Worm (Caenorhabditis elegans) whole organism, young adult: ENCODE data around the gene nuaf-3.

Experiments
- B0261.1 ChIP-seq: sonication (generic microtip); optimal IDR thresholded peaks from 2 replicates; lab custom pipeline; 2016; ENCODE audit warnings: mild to moderate bottlenecking, missing genetic modification characterization, moderate library complexity, missing compliant biosample characterization
- F39B2.1 ChIP-seq: fragments of 200-800 bp; sonication (Bioruptor generic); IDR thresholded peaks from 2 replicates; pipeline ENCODE4 v1.3.6; 2022; ENCODE audit warnings: missing genetic modification reagents, missing genetic modification characterization, missing compliant biosample characterization
- F57A8.1 ChIP-seq: fragments of 200-800 bp; sonication (Bioruptor generic); optimal IDR thresholded peaks from 2 replicates; lab custom pipeline; 2018; ENCODE audit warnings: mild to moderate bottlenecking, missing genetic modification characterization, moderate library complexity, missing compliant biosample characterization
- ZK185.1 ChIP-seq: sonication (generic microtip); optimal IDR thresholded peaks from 2 replicates; lab custom pipeline; 2016; ENCODE audit warnings: mild to moderate bottlenecking, missing genetic modification characterization, missing compliant biosample characterization; ENCODE audit not compliant: poor library complexity, severe bottlenecking
- ama-1 ChIP-seq, 3 experiments: fragments of 150-350 bp in 1 of 3; sonication (generic microtip) in 2 of 3; optimal IDR thresholded peaks; 2 replicates each; lab custom pipeline; 2014 to 2018; ENCODE audit warnings: missing biosample characterization in 2 of 3, missing genetic modification characterization in 2 of 3, missing genetic modification reagents in 2 of 3
- aptf-3 ChIP-seq: fragments of 200-800 bp; sonication (Bioruptor generic); IDR thresholded peaks from 2 replicates; pipeline ENCODE4 v1.3.6; 2022; ENCODE audit warnings: missing genetic modification characterization, missing compliant biosample characterization
- ets-4 ChIP-seq: fragments of 200-800 bp; sonication (Bioruptor generic); optimal IDR thresholded peaks from 2 replicates; lab custom pipeline; 2018; ENCODE audit warnings: mild to moderate bottlenecking, missing genetic modification characterization, missing compliant biosample characterization
- him-1 ChIP-seq: sonication (generic microtip); optimal IDR thresholded peaks from 2 replicates; lab custom pipeline; 2016; ENCODE audit warnings: missing genotype, missing genetic modification reagents, missing genetic modification characterization, missing compliant biosample characterization
- nfyb-1 ChIP-seq: fragments of 200-800 bp; sonication (Bioruptor generic); IDR thresholded peaks from 2 replicates; pipeline ENCODE4 v1.3.6; 2022; ENCODE audit warnings: missing genetic modification reagents, missing genetic modification characterization, missing compliant biosample characterization
- nhr-179 ChIP-seq: sonication (generic microtip); optimal IDR thresholded peaks from 2 replicates; lab custom pipeline; 2016; ENCODE audit warnings: mild to moderate bottlenecking, missing genetic modification characterization, missing compliant biosample characterization
- rpc-1 ChIP-seq, 2 experiments: fragments of 150-350 bp in 1 of 2; sonication (generic microtip) in 1 of 2; optimal IDR thresholded peaks; 2 replicates each; lab custom pipeline; 2014 to 2018; ENCODE audit warnings: missing biosample characterization in 1 of 2, missing genetic modification characterization in 1 of 2, missing genetic modification reagents in 1 of 2, missing genotype in 1 of 2
- snpc-3.4 ChIP-seq: sonication (generic microtip); optimal IDR thresholded peaks from 2 replicates; lab custom pipeline; 2017; ENCODE audit warnings: missing genetic modification characterization, mild to moderate bottlenecking, missing compliant biosample characterization, antibody characterized with exemption, moderate library complexity, missing genotype, missing genetic modification reagents
- unc-62 ChIP-seq: fragments of 150-350 bp; optimal IDR thresholded peaks from 2 replicates; lab custom pipeline; 2014; ENCODE audit warnings: missing biosample characterization, missing genetic modification reagents, missing genetic modification characterization
- ztf-26 ChIP-seq: sonication (generic microtip); optimal IDR thresholded peaks from 2 replicates; lab custom pipeline; 2017; ENCODE audit warnings: missing genetic modification characterization, missing compliant biosample characterization

ce11 chrIV:11156526-11156925, 27.6 kb upstream of the nuaf-3 start:
- no peak for TF ChIP-seq him-1
- no peak for TF ChIP-seq F57A8.1
- TF ChIP-seq nhr-179: no peak
- TF ChIP-seq aptf-3: no peak
- no peak for TF ChIP-seq ztf-26 (tag; lab: Kevin White, UChicago)
- TF ChIP-seq B0261.1 (tag; lab: Kevin White, UChicago): no peak
- TF ChIP-seq unc-62 (GFP tag; lab: Kevin White, UChicago): no peak
- TF ChIP-seq ama-1 (optimal IDR thresholded peaks at IDR 0.05; lab: Kevin White, UChicago): no peak
- TF ChIP-seq ama-1 (GFP tag; optimal IDR thresholded peaks at IDR 0.05; lab: Kevin White, UChicago): no peak
- no peak for TF ChIP-seq snpc-3.4
- TF ChIP-seq ets-4 (GFP tag; lab: Kevin White, UChicago): no peak
- no peak for TF ChIP-seq F39B2.1 (GFP tag; lab: Robert Waterston, UW)
- no peak for TF ChIP-seq ZK185.1 (tag; lab: Kevin White, UChicago)
- TF ChIP-seq nfyb-1: no peak
- no peak for TF ChIP-seq rpc-1 (optimal IDR thresholded peaks at IDR 0.05; lab: Kevin White, UChicago)
- no peak for TF ChIP-seq rpc-1 (tag; optimal IDR thresholded peaks at IDR 0.05; lab: Kevin White, UChicago)
